Worm (Caenorhabditis elegans) whole organism, L4/young adult: ENCODE measurements around the gene C16C8.19.

Experiments
- W03F9.2 ChIP-seq: fragments of 150-350 bp; optimal IDR thresholded peaks from 2 replicates; lab custom pipeline; 2014; ENCODE audit warnings: missing biosample characterization, missing genetic modification characterization
- dao-5 ChIP-seq: sonication (generic microtip); optimal IDR thresholded peaks from 2 replicates; lab custom pipeline; 2016; ENCODE audit warnings: missing genotype, missing genetic modification characterization, moderate library complexity, missing compliant biosample characterization
- him-1 ChIP-seq: sonication (generic microtip); optimal IDR thresholded peaks from 2 replicates; lab custom pipeline; 2016; ENCODE audit warnings: missing genotype, missing genetic modification reagents, missing genetic modification characterization, missing compliant biosample characterization

ce11 chrII:3434893-3435503 lies 23.3 kb upstream of the C16C8.19 start:
- TF ChIP-seq dao-5 (no peak), him-1 (tag; lab: Kevin White, UChicago) (no peak), W03F9.2 (tag; lab: Kevin White, UChicago) (no peak)
